Fruit fly (Drosophila melanogaster) whole organism, embryonic: ENCODE results near the gene grass.
A peak's percentile ranks its signal among the peaks of the same experiment; 100 is the strongest.

Experiments used
- B-H1 ChIP-seq: fragments of 200-800 bp; sonication (Bioruptor generic); IDR thresholded peaks from 3 replicates; pipeline ENCODE4 v1.3.6; 2022; ENCODE audit warnings: missing biosample characterization, missing genetic modification characterization
- CG10543 ChIP-seq: fragments of 200-800 bp; sonication (Bioruptor generic); optimal IDR thresholded peaks from 3 replicates; lab custom pipeline; 2017; ENCODE audit warnings: missing biosample characterization, mild to moderate bottlenecking, missing genetic modification characterization, moderate library complexity
- CG11696 ChIP-seq: fragments of 200-800 bp; sonication (Bioruptor generic); IDR thresholded peaks from 2 replicates; pipeline ENCODE4 v1.3.6; 2022; ENCODE audit warnings: missing biosample characterization, missing genetic modification characterization
- CG11723 ChIP-seq: fragments of 200-800 bp; sonication (Bioruptor generic); optimal IDR thresholded peaks from 2 replicates; lab custom pipeline; 2017; ENCODE audit warnings: missing biosample characterization, mild to moderate bottlenecking, missing genetic modification characterization
- CG12104 ChIP-seq: fragments of 200-800 bp; sonication (Bioruptor generic); optimal IDR thresholded peaks from 3 replicates; lab custom pipeline; 2016; ENCODE audit warnings: missing biosample characterization, missing genetic modification characterization
- CG12299 ChIP-seq: fragments of 200-800 bp; sonication (Bioruptor generic); optimal IDR thresholded peaks from 2 replicates; lab custom pipeline; 2018; ENCODE audit warnings: missing biosample characterization, mild to moderate bottlenecking, missing genetic modification characterization
- CG12391 ChIP-seq: fragments of 200-800 bp; sonication (Bioruptor generic); optimal IDR thresholded peaks from 3 replicates; lab custom pipeline; 2018; ENCODE audit warnings: missing biosample characterization, mild to moderate bottlenecking, missing genetic modification characterization, moderate library complexity
- CG14014 ChIP-seq: fragments of 200-800 bp; sonication (Bioruptor generic); IDR thresholded peaks from 2 replicates; pipeline ENCODE4 v1.3.6; 2022; ENCODE audit warnings: missing biosample characterization, missing genetic modification characterization
- CG15514 ChIP-seq: fragments of 200-800 bp; sonication (Bioruptor generic); optimal IDR thresholded peaks from 3 replicates; lab custom pipeline; 2017; ENCODE audit warnings: missing biosample characterization, missing genetic modification characterization, mild to moderate bottlenecking, moderate library complexity, missing genetic modification reagents
- CG1603 ChIP-seq: fragments of 200-800 bp; sonication (Bioruptor generic); optimal IDR thresholded peaks from 2 replicates; lab custom pipeline; 2019; ENCODE audit warnings: missing biosample characterization, mild to moderate bottlenecking, missing genetic modification characterization, moderate library complexity
- CG16863 ChIP-seq: fragments of 200-800 bp; sonication (Bioruptor generic); optimal IDR thresholded peaks from 3 replicates; lab custom pipeline; 2016; ENCODE audit warnings: missing biosample characterization, missing genetic modification characterization
- CG17829 ChIP-seq: fragments of 200-800 bp; optimal IDR thresholded peaks from 2 replicates; lab custom pipeline; 2019; ENCODE audit warnings: missing biosample characterization, mild to moderate bottlenecking, missing genetic modification characterization, moderate library complexity
- CG18476 ChIP-seq: fragments of 200-800 bp; sonication (Bioruptor generic); optimal IDR thresholded peaks from 2 replicates; lab custom pipeline; 2016; ENCODE audit warnings: missing biosample characterization, mild to moderate bottlenecking, missing genetic modification characterization
- CG2889 ChIP-seq: fragments of 200-800 bp; sonication (Bioruptor generic); IDR thresholded peaks from 3 replicates; pipeline ENCODE4 v1.3.6; 2022; ENCODE audit warnings: missing biosample characterization, missing genetic modification characterization
- CG3163 ChIP-seq: fragments of 200-800 bp; sonication (Bioruptor generic); optimal IDR thresholded peaks from 3 replicates; lab custom pipeline; 2016; ENCODE audit warnings: missing biosample characterization, missing genetic modification characterization
- CG34376 ChIP-seq: fragments of 200-800 bp; sonication (Bioruptor generic); optimal IDR thresholded peaks from 2 replicates; lab custom pipeline; 2018; ENCODE audit warnings: missing biosample characterization, mild to moderate bottlenecking, missing genetic modification characterization
- CG8290 ChIP-seq, 3 experiments: fragments of 200-800 bp; sonication (Bioruptor generic); optimal IDR thresholded peaks; 2 replicates each; lab custom pipeline; 2016 to 2019; ENCODE audit warnings: missing biosample characterization in 3 of 3, missing genetic modification characterization in 3 of 3, mild to moderate bottlenecking in 2 of 3, moderate library complexity in 1 of 3
- CG9437 ChIP-seq: fragments of 200-800 bp; sonication (Bioruptor generic); optimal IDR thresholded peaks from 2 replicates; lab custom pipeline; 2018; ENCODE audit warnings: missing biosample characterization, mild to moderate bottlenecking, missing genetic modification characterization
- CTCF ChIP-seq: fragments of 200-800 bp; sonication (Bioruptor generic); optimal IDR thresholded peaks from 2 replicates; lab custom pipeline; 2017; ENCODE audit warnings: missing biosample characterization, mild to moderate bottlenecking, missing genetic modification characterization, moderate library complexity
- Doc2 ChIP-seq: fragments of 200-800 bp; sonication (Bioruptor generic); IDR thresholded peaks from 2 replicates; pipeline ENCODE4 v1.3.6; 2022; ENCODE audit warnings: missing biosample characterization, missing genetic modification characterization
- Fer1 ChIP-seq: fragments of 200-800 bp; sonication (Bioruptor generic); optimal IDR thresholded peaks from 2 replicates; lab custom pipeline; 2017; ENCODE audit warnings: missing biosample characterization, mild to moderate bottlenecking, missing genetic modification characterization
- Gug ChIP-seq: fragments of 200-800 bp; sonication (Bioruptor generic); IDR thresholded peaks from 4 replicates; pipeline ENCODE4 v1.3.6; 2022; ENCODE audit warnings: missing biosample characterization, missing genetic modification characterization
- H15 ChIP-seq: fragments of 200-800 bp; sonication (Bioruptor generic); IDR thresholded peaks from 3 replicates; pipeline ENCODE4 v1.3.6; 2022; ENCODE audit warnings: missing biosample characterization, missing genetic modification characterization
- HLH4C ChIP-seq: fragments of 200-800 bp; sonication (Bioruptor generic); IDR thresholded peaks from 3 replicates; pipeline ENCODE4 v1.3.6; 2022; ENCODE audit warnings: missing biosample characterization, missing genetic modification characterization; ENCODE audit not compliant: partially characterized antibody
- HmgZ ChIP-seq: fragments of 200-800 bp; sonication (Bioruptor generic); optimal IDR thresholded peaks from 2 replicates; lab custom pipeline; 2018; ENCODE audit warnings: missing biosample characterization, mild to moderate bottlenecking, missing genetic modification characterization
- MESR4 ChIP-seq: fragments of 200-800 bp; sonication (Bioruptor generic); optimal IDR thresholded peaks from 2 replicates; lab custom pipeline; 2018; ENCODE audit warnings: missing biosample characterization, mild to moderate bottlenecking, missing genetic modification characterization, moderate library complexity
- Mes4 ChIP-seq: fragments of 200-800 bp; sonication (Bioruptor generic); optimal IDR thresholded peaks from 2 replicates; lab custom pipeline; 2016; ENCODE audit warnings: missing biosample characterization, missing genetic modification characterization
- Opbp ChIP-seq: fragments of 200-800 bp; sonication (Bioruptor generic); IDR thresholded peaks from 3 replicates; pipeline ENCODE4 v1.3.6; 2022; ENCODE audit warnings: missing biosample characterization, missing genetic modification characterization; ENCODE audit not compliant: partially characterized antibody
- Pdp1 ChIP-seq, 2 experiments: fragments of 200-800 bp; sonication (Bioruptor generic); optimal IDR thresholded peaks; 3 replicates each; lab custom pipeline; 2016; ENCODE audit warnings: missing biosample characterization in 2 of 2, missing genetic modification characterization in 2 of 2, mild to moderate bottlenecking in 1 of 2, moderate library complexity in 1 of 2
- Six4 ChIP-seq: fragments of 200-800 bp; sonication (Bioruptor generic); optimal IDR thresholded peaks from 2 replicates; lab custom pipeline; 2016; ENCODE audit warnings: missing biosample characterization, missing genetic modification characterization
- Sry-δ ChIP-seq: fragments of 200-800 bp; sonication (Bioruptor generic); optimal IDR thresholded peaks from 2 replicates; lab custom pipeline; 2016; ENCODE audit warnings: missing biosample characterization, missing genetic modification characterization
- Stat92E ChIP-seq, 3 experiments: fragments of >200 bp in 2 of 3; fragments of 200-800 bp in 1 of 3; sonication (Bioruptor generic) in 1 of 3; optimal IDR thresholded peaks; 2 replicates each; lab custom pipeline; 2017 to 2019; ENCODE audit warnings: missing biosample characterization in 3 of 3, missing genetic modification characterization in 3 of 3, mild to moderate bottlenecking in 1 of 3, moderate library complexity in 1 of 3
- Xbp1 ChIP-seq: fragments of 200-800 bp; sonication (Bioruptor generic); optimal IDR thresholded peaks from 3 replicates; lab custom pipeline; 2016; ENCODE audit warnings: missing biosample characterization, mild to moderate bottlenecking, missing genetic modification characterization
- amos ChIP-seq: fragments of 200-800 bp; sonication (Bioruptor generic); IDR thresholded peaks from 2 replicates; pipeline ENCODE4 v1.3.6; 2022; ENCODE audit warnings: missing biosample characterization, missing genetic modification characterization; ENCODE audit not compliant: partially characterized antibody
- bsh ChIP-seq, 2 experiments: fragments of 200-800 bp; sonication (Bioruptor generic); optimal IDR thresholded peaks; 2 replicates each; lab custom pipeline; 2017 to 2018; ENCODE audit warnings: mild to moderate bottlenecking in 2 of 2, missing biosample characterization in 2 of 2, missing genetic modification characterization in 2 of 2, moderate library complexity in 1 of 2
- caup ChIP-seq: fragments of 200-800 bp; sonication (Bioruptor generic); optimal IDR thresholded peaks from 3 replicates; lab custom pipeline; 2017; ENCODE audit warnings: missing biosample characterization, mild to moderate bottlenecking, missing genetic modification characterization, moderate library complexity; ENCODE audit not compliant: severe bottlenecking
- cg ChIP-seq: fragments of 200-800 bp; sonication (Bioruptor generic); optimal IDR thresholded peaks from 3 replicates; lab custom pipeline; 2019; ENCODE audit warnings: missing biosample characterization, mild to moderate bottlenecking, missing genetic modification characterization, moderate library complexity
- eve ChIP-seq, 2 experiments: fragments of >200 bp; optimal IDR thresholded peaks; 2 replicates each; lab custom pipeline; 2017; ENCODE audit warnings: missing biosample characterization in 2 of 2, missing genetic modification characterization in 2 of 2
- ftz-f1 ChIP-seq: fragments of 200-800 bp; sonication (Bioruptor generic); optimal IDR thresholded peaks from 2 replicates; lab custom pipeline; 2016; ENCODE audit warnings: missing biosample characterization, missing genetic modification characterization
- gem ChIP-seq: fragments of 200-800 bp; sonication (Bioruptor generic); optimal IDR thresholded peaks from 2 replicates; lab custom pipeline; 2019; ENCODE audit warnings: missing biosample characterization, mild to moderate bottlenecking, missing genetic modification characterization, moderate library complexity
- hkb ChIP-seq, 2 experiments: fragments of 200-800 bp in 1 of 2; fragments of >200 bp in 1 of 2; sonication (Bioruptor generic) in 1 of 2; IDR thresholded peaks in 1 of 2; optimal IDR thresholded peaks in 1 of 2; 2 replicates each; pipeline versions ENCODE4 v1.3.6 to Lab custom; 2017 to 2022; ENCODE audit warnings: missing biosample characterization in 1 of 2, missing genetic modification characterization in 1 of 2
- lola ChIP-seq, 3 experiments: fragments of >200 bp in 2 of 3; fragments of 200-800 bp in 1 of 3; sonication (Bioruptor generic) in 1 of 3; optimal IDR thresholded peaks; 2 replicates each; lab custom pipeline; 2017 to 2019; ENCODE audit warnings: missing biosample characterization in 3 of 3, missing genetic modification characterization in 3 of 3, mild to moderate bottlenecking in 1 of 3, moderate library complexity in 1 of 3
- org-1 ChIP-seq: fragments of 200-800 bp; sonication (Bioruptor generic); optimal IDR thresholded peaks from 2 replicates; lab custom pipeline; 2017; ENCODE audit warnings: missing biosample characterization, missing genetic modification characterization
- pros ChIP-seq: fragments of 200-800 bp; sonication (Bioruptor generic); optimal IDR thresholded peaks from 3 replicates; lab custom pipeline; 2019; ENCODE audit warnings: missing biosample characterization, mild to moderate bottlenecking, missing genetic modification characterization, moderate library complexity
- schlank ChIP-seq: fragments of 200-800 bp; sonication (Bioruptor generic); optimal IDR thresholded peaks from 2 replicates; lab custom pipeline; 2018; ENCODE audit warnings: missing biosample characterization, mild to moderate bottlenecking, missing genetic modification characterization
- sd ChIP-seq: fragments of 200-800 bp; sonication (Bioruptor generic); optimal IDR thresholded peaks from 3 replicates; lab custom pipeline; 2018; ENCODE audit warnings: missing biosample characterization, mild to moderate bottlenecking, missing genetic modification characterization, moderate library complexity
- tna ChIP-seq: fragments of 200-800 bp; sonication (Bioruptor generic); IDR thresholded peaks from 2 replicates; pipeline ENCODE4 v1.3.6; 2022; ENCODE audit warnings: missing biosample characterization, missing genetic modification characterization; ENCODE audit not compliant: partially characterized antibody

The grass gene

DNA sequence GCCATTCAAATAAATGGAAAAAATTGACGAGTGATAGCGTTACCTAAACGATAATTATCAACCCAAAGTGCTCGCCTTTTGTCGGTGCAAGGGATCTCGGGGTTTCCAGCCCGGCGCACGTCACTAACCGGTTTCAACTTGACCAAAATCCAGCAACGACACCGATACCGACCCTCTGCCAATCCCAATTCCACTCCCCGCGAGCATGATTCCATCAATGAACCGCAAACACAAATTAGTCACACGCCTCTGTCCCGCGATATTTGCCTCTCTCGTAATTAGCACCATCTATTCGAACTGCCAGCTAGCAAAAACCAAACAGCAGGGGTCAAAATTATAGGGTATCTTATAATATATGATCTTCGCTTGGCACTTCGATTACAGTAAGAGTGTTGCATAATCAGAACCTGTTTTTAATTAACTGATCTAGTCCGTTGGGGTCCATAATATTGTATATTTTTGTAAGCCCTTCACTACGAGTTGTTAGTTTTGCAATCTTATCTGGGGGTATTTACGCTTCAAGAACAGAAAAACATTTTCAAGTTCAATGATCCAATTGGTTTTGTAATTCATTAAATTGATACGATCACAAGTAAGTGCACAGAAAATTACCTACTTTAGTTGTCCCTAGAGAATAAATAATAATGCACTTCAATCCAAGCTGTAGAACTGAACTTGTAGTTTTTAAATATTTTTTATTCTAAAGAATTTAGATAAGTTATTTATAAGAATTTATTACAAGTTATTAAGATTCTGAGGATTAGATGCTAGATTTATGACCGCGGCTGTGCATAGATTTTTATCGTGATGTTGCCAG lies 4.5 kb upstream of the grass start (continued):
- TF ChIP-seq B-H1 (GFP tag; lab: Robert Waterston, UW) (no peak), CG11723 (no peak), CG1603 (tag; lab: Kevin White, UChicago) (no peak), CTCF (GFP tag; lab: Kevin White, UChicago) (no peak), eve (GFP tag; optimal IDR thresholded peaks at IDR 0.05; lab: Kevin White, UChicago) (no peak), MESR4 (GFP tag; lab: Kevin White, UChicago) (no peak), Gug (GFP tag; lab: Robert Waterston, UW) (no peak; the same call in 3 of the 4 replicates), org-1 (GFP tag; lab: Kevin White, UChicago) (peak; percentile 35), pros (GFP tag; lab: Kevin White, UChicago) (no peak), sd (tag; lab: Kevin White, UChicago) (no peak), CG17829 (no peak), cg (GFP tag; lab: Kevin White, UChicago) (no peak), lola (GFP tag; optimal IDR thresholded peaks at IDR 0.05; lab: Kevin White, UChicago) (peak in 1 of 3 experiments; percentile 34), tna (no peak), H15 (GFP tag; lab: Robert Waterston, UW) (no peak), bsh (GFP tag; optimal IDR thresholded peaks at IDR 0.05; lab: Kevin White, UChicago) (peak; percentile 7 to 17), Six4 (peak; percentile 29), Fer1 (peak; percentile 46), CG11696 (peak; percentile 83), HLH4C (GFP tag; lab: Robert Waterston, UW) (no peak), Mes4 (GFP tag; lab: Kevin White, UChicago) (no peak), CG34376 (no peak), Xbp1 (GFP tag; lab: Kevin White, UChicago) (peak; percentile 1), CG14014 (GFP tag; lab: Robert Waterston, UW) (0 out of 2 replicates have a peak, but pooled peaks have one; percentile 7), CG3163 (GFP tag; lab: Kevin White, UChicago) (no peak), CG12391 (tag; lab: Kevin White, UChicago) (peak; percentile 53), CG12299 (tag; lab: Kevin White, UChicago) (peak; percentile 43), ftz-f1 (GFP tag; lab: Kevin White, UChicago) (no peak), CG8290 (GFP tag; optimal IDR thresholded peaks at IDR 0.05; lab: Kevin White, UChicago) (no peak), CG8290 (tag; optimal IDR thresholded peaks at IDR 0.05; lab: Kevin White, UChicago) (peak in 1 of 2 experiments; percentile 43), schlank (no peak), CG10543 (peak; percentile 42), CG15514 (GFP tag; lab: Kevin White, UChicago) (peak; percentile 36), Opbp (no peak), amos (GFP tag; lab: Robert Waterston, UW) (no peak), HmgZ (tag; lab: Kevin White, UChicago) (no peak), CG12104 (GFP tag; lab: Kevin White, UChicago) (peak; percentile 61), gem (tag; lab: Kevin White, UChicago) (peak; percentile 72), CG9437 (peak; percentile 64), Doc2 (GFP tag; lab: Robert Waterston, UW) (no peak), Sry-δ (GFP tag; lab: Kevin White, UChicago) (no peak), CG2889 (no peak), CG18476 (no peak), hkb (optimal IDR thresholded peaks at IDR 0.05; lab: Kevin White, UChicago) (no peak), hkb (GFP tag; IDR thresholded peaks at IDR 0.05; lab: Robert Waterston, UW) (0 out of 2 replicates have a peak, but pooled peaks have one; percentile 12), caup (GFP tag; lab: Kevin White, UChicago) (peak; percentile 67), CG16863 (GFP tag; lab: Kevin White, UChicago) (no peak), Stat92E (GFP tag; optimal IDR thresholded peaks at IDR 0.05; lab: Kevin White, UChicago) (no peak), Pdp1 (GFP tag; optimal IDR thresholded peaks at IDR 0.05; lab: Kevin White, UChicago) (peak; percentile 33 to 78)
